Worm (Caenorhabditis elegans): ENCODE results near the gene cpr-2.
"Not testable (repeated sequence)": the region's sequence is repeated elsewhere in the genome, so short reads cannot be mapped to it uniquely, and the experiment has no call there.

- not testable (repeated sequence) for TF ChIP-seq dao-5, him-1 (tag; optimal IDR thresholded peaks at IDR 0.05)
Observed at ce11 chrV:16515140-16515539, 18.8 kb downstream of the cpr-2 start, which contains the start of gene F36D3.5.
